ENCODE assay signal across 1 worm cellular context in the genomic region with DNA sequence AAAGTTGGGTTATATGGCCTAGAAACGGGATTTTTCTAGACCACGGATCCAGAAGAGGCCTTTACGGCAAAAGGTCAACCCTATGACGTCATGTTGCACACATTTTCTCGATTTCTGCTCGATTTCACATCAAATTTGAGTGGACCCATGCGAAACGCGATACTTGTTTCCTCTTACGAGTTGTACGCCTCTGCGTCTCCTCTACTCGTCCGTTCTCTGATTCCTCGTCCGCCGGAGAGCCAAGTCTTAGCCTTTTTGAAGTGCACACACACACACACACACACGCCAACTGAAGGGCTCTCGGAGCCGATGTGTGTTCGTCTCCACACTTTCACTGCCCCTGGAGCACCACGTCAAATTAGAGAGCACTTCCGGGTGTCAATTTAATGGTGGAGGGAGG.
TF ChIP-seq lines count a peak whose summit lies in the region.

No protein-coding gene starts in this region.

TF ChIP-seq in whole organism, L4 larva, 104 proteins besides CTCF, POLR2A, EP300 and RAD21 (continued from another document):
- TF ChIP-seq hlh-11 (tag; optimal IDR thresholded peaks at IDR 0.05; lab: Kevin White, UChicago) (no peak), unc-130 (GFP tag; optimal IDR thresholded peaks at IDR 0.05; lab: Kevin White, UChicago) (no peak), F10B5.3 (tag; optimal IDR thresholded peaks at IDR 0.05; lab: Kevin White, UChicago) (no peak), set-16 (GFP tag; IDR thresholded peaks at IDR 0.05; lab: Robert Waterston, UW) (peak; percentile 16; the same call in 1 of the 2 replicates), lin-13 (GFP tag; optimal IDR thresholded peaks at IDR 0.05; lab: Kevin White, UChicago) (no peak), zip-2 (tag; optimal IDR thresholded peaks at IDR 0.05; lab: Kevin White, UChicago) (no peak), zag-1 (tag; optimal IDR thresholded peaks at IDR 0.05; lab: Kevin White, UChicago) (no peak), lim-7 (GFP tag; IDR thresholded peaks at IDR 0.05; lab: Robert Waterston, UW) (no peak), unc-62 (GFP tag; optimal IDR thresholded peaks at IDR 0.05 in 1 of 2; lab: Kevin White, UChicago) (peak in 1 of 2 experiments; percentile 53), unc-62 (tag; optimal IDR thresholded peaks at IDR 0.05; lab: Kevin White, UChicago) (no peak), aha-1 (tag; lab: Kevin White, UChicago) (peak; percentile 29), lsy-2 (tag; optimal IDR thresholded peaks at IDR 0.05; lab: Kevin White, UChicago) (peak in 1 of 2 experiments; percentile 8)
